Worm (Caenorhabditis elegans): ENCODE results near the gene F32D8.7.

F32D8.7 gene

ce11 chrV:10937294-10937693 lies 39.1 kb downstream of the F32D8.7 start (continued):
- TF ChIP-seq daf-12 (tag; optimal IDR thresholded peaks at IDR 0.05): no peak
- no peak for TF ChIP-seq lin-15B (tag; optimal IDR thresholded peaks at IDR 0.05)
- TF ChIP-seq ztf-11 (tag; optimal IDR thresholded peaks at IDR 0.05): no peak

- no peak for TF ChIP-seq mdl-1 (tag; optimal IDR thresholded peaks at IDR 0.05)
- no peak for TF ChIP-seq tbx-2 (tag; optimal IDR thresholded peaks at IDR 0.05)
- no peak for TF ChIP-seq aly-2 (tag; optimal IDR thresholded peaks at IDR 0.05)
- no peak for TF ChIP-seq nhr-237 (tag; optimal IDR thresholded peaks at IDR 0.05)
- TF ChIP-seq ceh-16 (tag; optimal IDR thresholded peaks at IDR 0.05): no peak
- TF ChIP-seq ceh-28 (tag; optimal IDR thresholded peaks at IDR 0.05): no peak
- no peak for TF ChIP-seq fkh-2 (tag; optimal IDR thresholded peaks at IDR 0.05)
- TF ChIP-seq pha-4 (tag; optimal IDR thresholded peaks at IDR 0.05): peak; percentile 6
- TF ChIP-seq nhr-77 (tag; optimal IDR thresholded peaks at IDR 0.05): no peak
- no peak for TF ChIP-seq ztf-4 (tag; optimal IDR thresholded peaks at IDR 0.05)
- TF ChIP-seq nhr-23 (tag; optimal IDR thresholded peaks at IDR 0.05): peak; percentile 4
- TF ChIP-seq egl-5 (tag; optimal IDR thresholded peaks at IDR 0.05): no peak
- peak; percentile 62 for TF ChIP-seq pqm-1 (tag; optimal IDR thresholded peaks at IDR 0.05)
- TF ChIP-seq R02D3.7 (tag; optimal IDR thresholded peaks at IDR 0.05): no peak
- no peak for TF ChIP-seq lin-15B (tag; optimal IDR thresholded peaks at IDR 0.05)
- no peak for TF ChIP-seq fkh-10 (GFP tag; optimal IDR thresholded peaks at IDR 0.05)
- TF ChIP-seq elt-1 (tag; optimal IDR thresholded peaks at IDR 0.05): no peak
- TF ChIP-seq daf-12 (tag; optimal IDR thresholded peaks at IDR 0.05): no peak
- TF ChIP-seq nfya-1 (tag; optimal IDR thresholded peaks at IDR 0.05; ENCODE audit: insufficient read depth): no peak
- no peak for TF ChIP-seq unc-39 (tag; optimal IDR thresholded peaks at IDR 0.05)
- no peak for TF ChIP-seq ama-1 (optimal IDR thresholded peaks at IDR 0.05)
- TF ChIP-seq nhr-12 (tag; optimal IDR thresholded peaks at IDR 0.05): no peak
- TF ChIP-seq ZK546.5 (tag; optimal IDR thresholded peaks at IDR 0.05): no peak
- no peak for TF ChIP-seq skn-1 (tag; optimal IDR thresholded peaks at IDR 0.05)
- TF ChIP-seq nhr-43 (tag; optimal IDR thresholded peaks at IDR 0.05; ENCODE audit: poor library complexity, severe bottlenecking): no peak
- no peak for TF ChIP-seq elt-3 (tag; optimal IDR thresholded peaks at IDR 0.05)
- no peak for TF ChIP-seq jun-1 (tag; optimal IDR thresholded peaks at IDR 0.05)
- TF ChIP-seq sea-2 (GFP tag; optimal IDR thresholded peaks at IDR 0.05): no peak
- TF ChIP-seq elt-2 (tag; optimal IDR thresholded peaks at IDR 0.05): peak; percentile 77
- TF ChIP-seq fos-1 (tag; optimal IDR thresholded peaks at IDR 0.05): no peak
- TF ChIP-seq lin-39 (tag; optimal IDR thresholded peaks at IDR 0.05): no peak
- TF ChIP-seq nhr-11 (tag; optimal IDR thresholded peaks at IDR 0.05): no peak
- no peak for TF ChIP-seq ceh-9 (tag; optimal IDR thresholded peaks at IDR 0.05)
- TF ChIP-seq eor-1 (tag; optimal IDR thresholded peaks at IDR 0.05): no peak
Observed at ce11 chrV:10938739-10939138, 40.5 kb downstream of the F32D8.7 start, which contains the start of gene F17C11.11. TSS of gene F17C11.11 (minus strand) at chrV:10938817.

ce11 chrV:10939990-10940570 lies 41.8 kb downstream of the F32D8.7 start:
- TF ChIP-seq fos-1 (tag; optimal IDR thresholded peaks at IDR 0.05) (peak; percentile 20), nhr-25 (tag; optimal IDR thresholded peaks at IDR 0.05) (peak; percentile 8), elt-2 (tag; optimal IDR thresholded peaks at IDR 0.05) (no peak), ceh-16 (tag; optimal IDR thresholded peaks at IDR 0.05) (no peak), nhr-43 (tag; optimal IDR thresholded peaks at IDR 0.05; ENCODE audit: poor library complexity, severe bottlenecking) (peak; percentile 85), lsy-12 (tag; optimal IDR thresholded peaks at IDR 0.05) (no peak), nhr-23 (tag; optimal IDR thresholded peaks at IDR 0.05) (peak; percentile 36)

ce11 chrV:10940571-10940991 lies 42.3 kb downstream of the F32D8.7 start:
- TF ChIP-seq aly-2 (tag; optimal IDR thresholded peaks at IDR 0.05) (no peak), elt-1 (tag; optimal IDR thresholded peaks at IDR 0.05) (peak; percentile 58), fkh-10 (GFP tag; optimal IDR thresholded peaks at IDR 0.05) (peak; percentile 32), skn-1 (tag; optimal IDR thresholded peaks at IDR 0.05) (peak; percentile 39), ceh-28 (tag; optimal IDR thresholded peaks at IDR 0.05) (peak; percentile 50), nhr-23 (tag; optimal IDR thresholded peaks at IDR 0.05) (peak; percentile 60), unc-62 (GFP tag; optimal IDR thresholded peaks at IDR 0.05) (peak; percentile 36), nhr-11 (tag; optimal IDR thresholded peaks at IDR 0.05) (no peak), pqm-1 (tag; optimal IDR thresholded peaks at IDR 0.05) (peak; percentile 88), elt-2 (tag; optimal IDR thresholded peaks at IDR 0.05) (peak; percentile 94), nhr-25 (tag; optimal IDR thresholded peaks at IDR 0.05) (peak; percentile 19), ama-1 (optimal IDR thresholded peaks at IDR 0.05) (peak; percentile 75), nhr-76 (tag; optimal IDR thresholded peaks at IDR 0.05) (peak; percentile 20), nhr-28 (tag; optimal IDR thresholded peaks at IDR 0.05) (no peak), mdl-1 (tag; optimal IDR thresholded peaks at IDR 0.05) (no peak), ceh-9 (tag; optimal IDR thresholded peaks at IDR 0.05) (no peak), ztf-11 (tag; optimal IDR thresholded peaks at IDR 0.05) (no peak), R02D3.7 (tag; optimal IDR thresholded peaks at IDR 0.05) (peak; percentile 26), nhr-43 (tag; optimal IDR thresholded peaks at IDR 0.05; ENCODE audit: poor library complexity, severe bottlenecking) (peak; percentile 44), snpc-4 (tag; optimal IDR thresholded peaks at IDR 0.05) (peak; percentile 39), egl-27 (tag; optimal IDR thresholded peaks at IDR 0.05) (peak; percentile 31), jun-1 (tag; optimal IDR thresholded peaks at IDR 0.05) (peak; percentile 44), lin-39 (tag; optimal IDR thresholded peaks at IDR 0.05) (no peak), hmg-11 (tag; optimal IDR thresholded peaks at IDR 0.05) (peak; percentile 70), pha-4 (tag; optimal IDR thresholded peaks at IDR 0.05) (peak; percentile 60), ZK546.5 (tag; optimal IDR thresholded peaks at IDR 0.05) (no peak), elt-3 (tag; optimal IDR thresholded peaks at IDR 0.05) (no peak), lin-15B (tag; optimal IDR thresholded peaks at IDR 0.05) (peak; percentile 35), lsy-12 (tag; optimal IDR thresholded peaks at IDR 0.05) (no peak), nfya-1 (tag; optimal IDR thresholded peaks at IDR 0.05; ENCODE audit: insufficient read depth) (peak; percentile 76)
